Fruit fly (Drosophila melanogaster): ENCODE results near the gene CG12541.

CG12541 gene

dm6 chrX:7086539-7086938 is 20.7 kb upstream of the CG12541 start:
- no peak for TF ChIP-seq CG8632 (GFP tag; optimal IDR thresholded peaks at IDR 0.05)
- TF ChIP-seq CG10669 (GFP tag; optimal IDR thresholded peaks at IDR 0.05): no peak
- TF ChIP-seq lz (GFP tag; optimal IDR thresholded peaks at IDR 0.05): peak; percentile 7
- no peak for TF ChIP-seq pdm3 (GFP tag; optimal IDR thresholded peaks at IDR 0.05)
- no peak for TF ChIP-seq CG7368 (GFP tag; optimal IDR thresholded peaks at IDR 0.05)
- peak; percentile 39 for TF ChIP-seq esn (GFP tag; optimal IDR thresholded peaks at IDR 0.05)
- TF ChIP-seq CG10631 (GFP tag; optimal IDR thresholded peaks at IDR 0.05): peak; percentile 23
- TF ChIP-seq cyc (GFP tag; optimal IDR thresholded peaks at IDR 0.05): peak; percentile 41
- peak; percentile 33 for TF ChIP-seq achi (GFP tag; optimal IDR thresholded peaks at IDR 0.05)
- TF ChIP-seq svp (GFP tag): no peak
- no peak for TF ChIP-seq CG6163 (GFP tag; IDR thresholded peaks at IDR 0.05)
- TF ChIP-seq Hr4 (GFP tag; optimal IDR thresholded peaks at IDR 0.05): peak; percentile 32
- no peak for TF ChIP-seq Gug (GFP tag; IDR thresholded peaks at IDR 0.05)
- TF ChIP-seq CG3032 (tag; optimal IDR thresholded peaks at IDR 0.05): no peak
- no peak for TF ChIP-seq vri (GFP tag; optimal IDR thresholded peaks at IDR 0.05)
- TF ChIP-seq Lpt (GFP tag; optimal IDR thresholded peaks at IDR 0.05): no peak
- TF ChIP-seq topi (GFP tag; optimal IDR thresholded peaks at IDR 0.05): no peak
- TF ChIP-seq CG6792 (GFP tag; optimal IDR thresholded peaks at IDR 0.05): peak; percentile 19
- TF ChIP-seq eg (GFP tag; IDR thresholded peaks at IDR 0.05): no peak
- peak; percentile 44 for TF ChIP-seq OdsH (GFP tag; optimal IDR thresholded peaks at IDR 0.05)
- TF ChIP-seq salr (GFP tag; optimal IDR thresholded peaks at IDR 0.05): no peak
- TF ChIP-seq fkh (GFP tag; optimal IDR thresholded peaks at IDR 0.05): no peak
- no peak for TF ChIP-seq Sox15 (GFP tag; optimal IDR thresholded peaks at IDR 0.05)
- no peak for TF ChIP-seq ss (GFP tag; optimal IDR thresholded peaks at IDR 0.05)
- peak; percentile 36 for TF ChIP-seq acj6 (GFP tag; optimal IDR thresholded peaks at IDR 0.05)
- TF ChIP-seq dsx (GFP tag; optimal IDR thresholded peaks at IDR 0.05; ENCODE audit: poor library complexity, severe bottlenecking): no peak
- peak; percentile 40 for TF ChIP-seq Met (GFP tag; optimal IDR thresholded peaks at IDR 0.05)
- TF ChIP-seq CG1621 (tag; optimal IDR thresholded peaks at IDR 0.05): no peak
- TF ChIP-seq fd59A (GFP tag; optimal IDR thresholded peaks at IDR 0.05): no peak
- no peak for TF ChIP-seq CG11902 (GFP tag; optimal IDR thresholded peaks at IDR 0.05)
- no peak for TF ChIP-seq Eip93F (GFP tag; optimal IDR thresholded peaks at IDR 0.05)
- TF ChIP-seq Sox102F (GFP tag; optimal IDR thresholded peaks at IDR 0.05): no peak
- TF ChIP-seq Sox14 (GFP tag; optimal IDR thresholded peaks at IDR 0.05): no peak
- TF ChIP-seq dac (GFP tag; optimal IDR thresholded peaks at IDR 0.05): no peak
- TF ChIP-seq Ets96B (tag; optimal IDR thresholded peaks at IDR 0.05): no peak
- TF ChIP-seq CG3919 (GFP tag; optimal IDR thresholded peaks at IDR 0.05): no peak
- TF ChIP-seq CG32006 (GFP tag; optimal IDR thresholded peaks at IDR 0.05): no peak
- peak; percentile 81 for TF ChIP-seq Eip78C (GFP tag)
- no peak for TF ChIP-seq CG6808 (GFP tag; optimal IDR thresholded peaks at IDR 0.05)
- no peak for TF ChIP-seq CG11294 (GFP tag; IDR thresholded peaks at IDR 0.05)
- peak; percentile 43; the same call in 1 of the 3 replicates for TF ChIP-seq CG8119 (GFP tag; IDR thresholded peaks at IDR 0.05)
- no peak for TF ChIP-seq Blimp-1 (GFP tag; optimal IDR thresholded peaks at IDR 0.05)
- peak; percentile 29 for TF ChIP-seq CG31627 (GFP tag; optimal IDR thresholded peaks at IDR 0.05)
- TF ChIP-seq Hr38 (GFP tag; optimal IDR thresholded peaks at IDR 0.05): no peak
- no peak for TF ChIP-seq net (GFP tag; optimal IDR thresholded peaks at IDR 0.05)
